Worm (Caenorhabditis elegans) whole organism, late embryonic: ENCODE results near the gene acc-1.

Experiments
- F13H6.1 ChIP-seq: sonication (generic microtip); optimal IDR thresholded peaks from 2 replicates; lab custom pipeline; 2016; ENCODE audit warnings: missing genetic modification characterization, missing compliant biosample characterization
- ama-1 ChIP-seq: fragments of 150-350 bp; optimal IDR thresholded peaks from 2 replicates; lab custom pipeline; 2014
- ceh-18 ChIP-seq: sonication (generic microtip); optimal IDR thresholded peaks from 2 replicates; lab custom pipeline; 2016; ENCODE audit warnings: missing genetic modification characterization, missing compliant biosample characterization
- ceh-31 ChIP-seq: sonication (generic microtip); optimal IDR thresholded peaks from 2 replicates; lab custom pipeline; 2016; ENCODE audit warnings: missing genetic modification characterization, missing compliant biosample characterization
- hlh-8 ChIP-seq: sonication (generic microtip); optimal IDR thresholded peaks from 2 replicates; lab custom pipeline; 2016; ENCODE audit warnings: missing genotype, missing genetic modification characterization, missing compliant biosample characterization
- nfya-1 ChIP-seq: sonication (generic microtip); optimal IDR thresholded peaks from 2 replicates; lab custom pipeline; 2017; ENCODE audit warnings: missing genetic modification characterization, mild to moderate bottlenecking, missing compliant biosample characterization, antibody characterized with exemption, moderate library complexity
- pha-4 ChIP-seq: fragments of 150-350 bp; optimal IDR thresholded peaks from 2 replicates; lab custom pipeline; 2018; ENCODE audit warnings: missing biosample characterization, missing genetic modification reagents, missing genetic modification characterization
- pqm-1 ChIP-seq: sonication (generic microtip); optimal IDR thresholded peaks from 2 replicates; lab custom pipeline; 2016; ENCODE audit warnings: missing genetic modification characterization, missing compliant biosample characterization
- unc-42 ChIP-seq: sonication (generic microtip); optimal IDR thresholded peaks from 2 replicates; lab custom pipeline; 2016; ENCODE audit warnings: missing genotype, missing genetic modification characterization, missing compliant biosample characterization
- unc-55 ChIP-seq: sonication (generic microtip); optimal IDR thresholded peaks from 2 replicates; lab custom pipeline; 2017; ENCODE audit warnings: missing biosample characterization, missing genetic modification reagents, missing genetic modification characterization

DNA sequence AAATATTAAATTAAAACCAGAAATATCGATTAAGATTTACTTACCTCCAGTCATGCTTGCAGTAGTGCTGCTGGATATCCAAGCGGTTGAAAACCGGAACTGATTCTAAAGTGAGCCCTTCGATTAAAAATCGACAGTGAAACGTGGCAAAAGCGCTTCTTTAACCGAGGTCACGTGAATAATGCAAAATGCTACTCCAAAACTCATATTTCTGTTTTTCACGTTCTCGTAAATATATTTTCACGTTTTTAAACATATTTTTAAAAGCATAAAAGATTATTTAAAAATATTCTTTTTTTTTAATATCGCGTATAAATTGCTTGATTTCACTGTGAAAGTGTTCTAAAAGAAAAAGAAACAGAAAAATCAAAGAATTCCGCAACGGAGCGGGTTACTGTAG is 51.4 kb downstream of the acc-1 start, which contains the start of gene ant-1.3:
- TF ChIP-seq unc-55 (GFP tag; lab: Kevin White, UChicago) (no peak), unc-42 (tag; lab: Kevin White, UChicago) (no peak), F13H6.1 (tag; lab: Kevin White, UChicago) (no peak), ceh-18 (tag; lab: Kevin White, UChicago) (no peak), nfya-1 (tag; lab: Kevin White, UChicago) (no peak), hlh-8 (tag; lab: Kevin White, UChicago) (no peak), ceh-31 (no peak), ama-1 (no peak), pqm-1 (tag; lab: Kevin White, UChicago) (no peak), pha-4 (tag; lab: Kevin White, UChicago) (no peak)
